Worm (Caenorhabditis elegans): ENCODE results near the gene Y54G2A.72.
"Not testable (repeated sequence)": the region's sequence is repeated elsewhere in the genome, so short reads cannot be mapped to it uniquely, and the experiment has no call there.

Gene Y54G2A.72

ce11 chrIV:2740035-2740434, 37.9 kb upstream of the Y54G2A.72 start (continued):
- TF ChIP-seq ceh-100 (GFP tag; IDR thresholded peaks at IDR 0.05) (peak; percentile 59), cebp-1 (GFP tag; IDR thresholded peaks at IDR 0.05) (0 out of 2 replicates have a peak, but pooled peaks have one; percentile 14), ceh-58 (GFP tag; IDR thresholded peaks at IDR 0.05) (0 out of 2 replicates have a peak, but pooled peaks have one; percentile 53), F33H1.4 (GFP tag; IDR thresholded peaks at IDR 0.05) (0 out of 2 replicates have a peak, but pooled peaks have one; percentile 39), F39B2.1 (GFP tag; IDR thresholded peaks at IDR 0.05) (0 out of 2 replicates have a peak, but pooled peaks have one; percentile 35), attf-3 (GFP tag; conservative IDR thresholded peaks at IDR 0.05) (peak; percentile 54), B0019.2 (GFP tag; conservative IDR thresholded peaks at IDR 0.05) (peak; percentile 60; the same call in 1 of the 2 replicates), nfyb-1 (GFP tag; IDR thresholded peaks at IDR 0.05) (peak; percentile 88), cebp-2 (GFP tag; IDR thresholded peaks at IDR 0.05) (peak; percentile 49; the same call in 1 of the 2 replicates), let-526 (GFP tag; IDR thresholded peaks at IDR 0.05) (0 out of 2 replicates have a peak, but pooled peaks have one; percentile 51), egl-44 (GFP tag; IDR thresholded peaks at IDR 0.05) (peak; percentile 92), C17E4.6 (GFP tag; IDR thresholded peaks at IDR 0.05) (0 out of 2 replicates have a peak, but pooled peaks have one; percentile 69), mcd-1 (GFP tag; IDR thresholded peaks at IDR 0.05) (peak; percentile 65), ztf-28 (GFP tag; IDR thresholded peaks at IDR 0.05) (peak; percentile 72), K11D2.4 (GFP tag; IDR thresholded peaks at IDR 0.05) (0 out of 2 replicates have a peak, but pooled peaks have one; percentile 22), tbp1 (GFP tag; optimal IDR thresholded peaks at IDR 0.05) (peak; percentile 87), nfya-2 (GFP tag; IDR thresholded peaks at IDR 0.05) (0 out of 2 replicates have a peak, but pooled peaks have one; percentile 60), D2030.7 (GFP tag; IDR thresholded peaks at IDR 0.05) (peak; percentile 52; the same call in 1 of the 2 replicates), hmg-1.2 (GFP tag; IDR thresholded peaks at IDR 0.05) (peak; percentile 79), bed-1 (GFP tag; IDR thresholded peaks at IDR 0.05) (0 out of 2 replicates have a peak, but pooled peaks have one; percentile 63), aptf-2 (GFP tag; conservative IDR thresholded peaks at IDR 0.05) (0 out of 2 replicates have a peak, but pooled peaks have one; percentile 31), aptf-3 (GFP tag; IDR thresholded peaks at IDR 0.05) (peak; percentile 84; the same call in 1 of the 2 replicates), ceh-40 (GFP tag; IDR thresholded peaks at IDR 0.05) (peak; percentile 82), rcor-1 (GFP tag; IDR thresholded peaks at IDR 0.05) (peak; percentile 42; the same call in 1 of the 2 replicates)
- not testable (repeated sequence) for TF ChIP-seq cebp-1 (tag; optimal IDR thresholded peaks at IDR 0.05)

ce11 chrIV:2742470-2743044, 35.4 kb upstream of the Y54G2A.72 start, which contains the start of gene nhr-277:
Gene nhr-277, plus strand, starts transcription at chrIV:2742994.
- TF ChIP-seq lag-1 (GFP tag; IDR thresholded peaks at IDR 0.05), result no peak
- TF ChIP-seq hmg-1.2 (GFP tag; IDR thresholded peaks at IDR 0.05), result peak; percentile 94

- TF ChIP-seq tbp1 (GFP tag; optimal IDR thresholded peaks at IDR 0.05), result peak; percentile 80
- no peak for TF ChIP-seq madf-6 (GFP tag; IDR thresholded peaks at IDR 0.05)
- no peak for TF ChIP-seq F49E8.2 (tag; optimal IDR thresholded peaks at IDR 0.05; ENCODE audit: insufficient read depth)
- no peak for TF ChIP-seq F10E7.11 (tag; optimal IDR thresholded peaks at IDR 0.05)
- no peak for TF ChIP-seq F57C9.4 (tag; optimal IDR thresholded peaks at IDR 0.05)
- TF ChIP-seq B0261.1 (tag; optimal IDR thresholded peaks at IDR 0.05), result peak; percentile 40
- no peak for TF ChIP-seq chd-7 (tag; optimal IDR thresholded peaks at IDR 0.05)
- no peak for TF ChIP-seq cebp-2 (GFP tag; IDR thresholded peaks at IDR 0.05)
- no peak for TF ChIP-seq mel-28 (tag; optimal IDR thresholded peaks at IDR 0.05; ENCODE audit: borderline replicate concordance)
- TF ChIP-seq rpc-1 (optimal IDR thresholded peaks at IDR 0.05), result peak; percentile 35
- peak; percentile 70 for TF ChIP-seq rpc-1 (tag; optimal IDR thresholded peaks at IDR 0.05)
- no peak for TF ChIP-seq zim-3 (tag; optimal IDR thresholded peaks at IDR 0.05)
- peak; percentile 3 for TF ChIP-seq die-1 (tag; optimal IDR thresholded peaks at IDR 0.05)
- TF ChIP-seq hmg-1.2 (GFP tag; IDR thresholded peaks at IDR 0.05), result no peak
These were observed 30.4 kb upstream of the Y54G2A.72 start for ce11 chrIV:2747385-2748007.
